Fruit fly (Drosophila melanogaster): Measurements from ENCODE around the gene mTor.

Gene mTor

DNA sequence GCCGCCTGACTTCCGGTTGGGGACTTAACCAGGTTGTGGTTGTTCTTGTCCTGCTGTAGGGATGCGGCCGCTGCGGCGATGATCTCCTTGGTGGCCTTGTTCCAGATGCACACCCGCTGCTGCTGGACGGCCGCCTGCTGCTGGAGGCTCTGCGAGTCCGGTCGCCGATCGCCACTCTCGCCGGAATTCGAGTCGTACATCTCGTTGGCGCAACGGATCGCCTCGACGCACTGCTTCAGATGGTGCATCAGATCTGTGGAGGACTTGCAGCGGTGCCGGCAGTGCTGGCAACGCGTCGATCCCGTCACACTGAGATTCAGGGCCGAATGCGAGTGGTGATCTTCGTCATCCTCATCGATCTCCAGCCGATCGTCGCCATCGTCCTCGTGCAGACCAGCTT lies 24.6 kb downstream of the mTor start:
- no peak for TF ChIP-seq CG4318 (GFP tag; optimal IDR thresholded peaks at IDR 0.05)
- TF ChIP-seq Sox15 (GFP tag; optimal IDR thresholded peaks at IDR 0.05): no peak
- no peak for TF ChIP-seq CG8632 (GFP tag; optimal IDR thresholded peaks at IDR 0.05)
- TF ChIP-seq Sox14 (GFP tag; optimal IDR thresholded peaks at IDR 0.05): no peak
- no peak for TF ChIP-seq lz (GFP tag; optimal IDR thresholded peaks at IDR 0.05)
- no peak for TF ChIP-seq CG1621 (tag; optimal IDR thresholded peaks at IDR 0.05)
- TF ChIP-seq CG3919 (GFP tag; optimal IDR thresholded peaks at IDR 0.05): no peak
- TF ChIP-seq OdsH (GFP tag; optimal IDR thresholded peaks at IDR 0.05): no peak
- no peak for TF ChIP-seq fd59A (GFP tag; optimal IDR thresholded peaks at IDR 0.05)
- TF ChIP-seq Smox (GFP tag; optimal IDR thresholded peaks at IDR 0.05): no peak
- no peak for TF ChIP-seq Hr39 (GFP tag; optimal IDR thresholded peaks at IDR 0.05)
- no peak for TF ChIP-seq dsx (GFP tag; optimal IDR thresholded peaks at IDR 0.05; ENCODE audit: poor library complexity, severe bottlenecking)
- TF ChIP-seq CG6854 (GFP tag; optimal IDR thresholded peaks at IDR 0.05): no peak
- TF ChIP-seq Hr38 (GFP tag; optimal IDR thresholded peaks at IDR 0.05): no peak
- no peak for TF ChIP-seq Ets96B (tag; optimal IDR thresholded peaks at IDR 0.05)
- no peak for TF ChIP-seq Hr4 (GFP tag; optimal IDR thresholded peaks at IDR 0.05)

DNA sequence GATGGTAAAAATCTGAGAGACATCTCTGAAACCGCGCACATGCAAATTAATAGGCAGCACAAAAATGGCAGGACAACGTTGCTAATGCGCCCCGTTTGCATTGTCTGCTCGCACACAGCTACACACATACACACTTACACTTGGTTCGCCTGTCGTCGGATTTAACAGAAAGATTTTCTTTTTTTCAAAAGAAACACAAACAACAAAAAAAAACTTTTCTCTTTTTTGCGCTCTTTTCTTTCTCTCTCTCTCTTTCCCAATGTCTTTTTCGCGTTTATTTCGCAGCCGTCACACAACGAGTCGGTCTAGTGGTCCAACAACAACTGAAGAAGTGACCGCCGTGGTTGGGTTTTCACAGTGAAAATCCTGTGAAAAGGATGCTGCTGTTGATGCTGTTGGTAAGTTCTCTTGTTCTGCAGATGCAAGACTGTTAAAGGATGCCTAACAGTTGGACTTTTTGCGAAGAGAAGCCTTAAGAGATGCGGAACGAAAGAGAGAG lies 31.5 kb downstream of the mTor start:
- TF ChIP-seq Ets96B (tag; optimal IDR thresholded peaks at IDR 0.05) (peak; percentile 20), CG6792 (GFP tag; optimal IDR thresholded peaks at IDR 0.05) (no peak), CG9139 (GFP tag; optimal IDR thresholded peaks at IDR 0.05) (peak; percentile 29), CG7368 (GFP tag; optimal IDR thresholded peaks at IDR 0.05) (no peak), eg (GFP tag; IDR thresholded peaks at IDR 0.05) (peak; percentile 44; the same call in 2 of the 3 replicates), CG8119 (GFP tag; IDR thresholded peaks at IDR 0.05) (0 out of 3 replicates have a peak, but pooled peaks have one; percentile 16), ss (GFP tag; optimal IDR thresholded peaks at IDR 0.05) (peak in 1 of 2 experiments; percentile 54)

DNA sequence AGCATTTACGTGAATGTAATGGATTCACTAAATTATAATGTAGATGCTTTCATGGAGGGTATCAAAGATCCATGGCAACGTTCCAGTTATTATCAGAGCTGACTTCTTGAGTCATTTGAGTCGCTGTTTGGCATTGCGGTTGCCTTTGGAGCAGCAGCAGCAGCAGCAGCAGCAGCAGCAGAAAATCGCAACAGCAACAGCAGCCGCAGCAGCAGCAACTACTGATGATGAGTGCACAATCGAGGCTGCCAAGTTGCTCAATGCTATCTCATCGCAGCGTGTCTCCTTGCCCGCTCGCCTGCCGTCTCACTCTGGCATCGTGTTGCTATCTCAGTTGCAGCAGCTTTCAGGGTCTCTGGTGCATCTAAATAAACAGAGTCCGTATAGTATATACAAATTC lies 38.1 kb downstream of the mTor start:
- no peak for TF ChIP-seq CG32006 (GFP tag; optimal IDR thresholded peaks at IDR 0.05)
- TF ChIP-seq cyc (GFP tag; optimal IDR thresholded peaks at IDR 0.05): no peak
- peak; percentile 61 for TF ChIP-seq Eip78C (GFP tag)
- TF ChIP-seq svp (GFP tag): no peak

DNA sequence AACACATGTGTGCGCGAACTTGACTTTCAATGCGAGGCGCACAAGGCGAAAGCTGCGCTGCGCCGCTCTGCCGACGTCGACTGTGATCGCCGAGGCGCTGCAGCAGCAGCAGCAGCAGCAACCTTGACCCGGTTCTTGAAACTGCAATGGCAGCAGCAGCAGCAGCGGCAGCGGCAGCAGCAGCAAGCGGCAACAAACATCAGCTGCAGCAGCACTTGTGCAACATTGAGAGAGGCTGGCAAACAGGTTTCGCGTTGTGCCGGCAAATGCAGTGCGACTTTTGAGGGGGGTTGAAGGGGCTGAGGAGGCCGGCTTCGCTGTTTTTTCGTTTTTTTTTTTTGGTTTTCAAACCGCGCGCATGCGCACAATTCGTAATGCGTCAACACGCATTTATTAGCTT lies 39.9 kb downstream of the mTor start:
- TF ChIP-seq Sox15 (GFP tag; optimal IDR thresholded peaks at IDR 0.05): no peak
- peak; percentile 2 for TF ChIP-seq CG32006 (GFP tag; optimal IDR thresholded peaks at IDR 0.05)
- peak in 1 of 2 experiments; percentile 36 for TF ChIP-seq ss (GFP tag; optimal IDR thresholded peaks at IDR 0.05)
- 0 out of 3 replicates have a peak, but pooled peaks have one; percentile 20 for TF ChIP-seq eg (GFP tag; IDR thresholded peaks at IDR 0.05)
- TF ChIP-seq CG11294 (GFP tag; IDR thresholded peaks at IDR 0.05): 0 out of 2 replicates have a peak, but pooled peaks have one; percentile 15
- TF ChIP-seq Blimp-1 (GFP tag; optimal IDR thresholded peaks at IDR 0.05): peak; percentile 34
- peak; percentile 55; the same call in 2 of the 3 replicates for TF ChIP-seq CG6163 (GFP tag; IDR thresholded peaks at IDR 0.05)
- no peak for TF ChIP-seq Eip93F (GFP tag; optimal IDR thresholded peaks at IDR 0.05)
- TF ChIP-seq Eip75B (GFP tag; optimal IDR thresholded peaks at IDR 0.05): peak; percentile 84
- no peak for TF ChIP-seq Met (GFP tag; optimal IDR thresholded peaks at IDR 0.05)
- TF ChIP-seq Eip78C (GFP tag): peak; percentile 63
- TF ChIP-seq CG1621 (tag; optimal IDR thresholded peaks at IDR 0.05): no peak
- TF ChIP-seq dsx (GFP tag; optimal IDR thresholded peaks at IDR 0.05; ENCODE audit: poor library complexity, severe bottlenecking): peak; percentile 69
- no peak for TF ChIP-seq salr (GFP tag; optimal IDR thresholded peaks at IDR 0.05)

DNA sequence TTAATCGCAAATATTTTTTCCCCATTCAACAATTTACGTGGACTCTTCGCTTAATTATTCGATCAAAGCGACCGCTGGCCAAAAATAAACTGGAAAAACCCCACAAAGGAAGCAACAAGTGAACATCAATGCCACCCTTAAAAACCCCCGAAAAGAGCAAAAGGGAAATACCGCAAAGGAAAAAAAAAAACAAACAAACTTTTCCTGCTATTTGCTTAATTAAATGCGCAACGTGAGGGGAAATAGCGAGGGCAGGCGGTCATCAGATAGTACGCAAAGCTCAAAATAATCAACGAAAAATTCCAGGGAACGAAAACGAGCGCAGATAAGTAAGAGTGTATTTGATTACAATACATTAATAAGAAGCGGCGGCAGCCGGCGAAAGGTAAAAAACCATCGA lies 41.6 kb downstream of the mTor start:
- TF ChIP-seq fd59A (GFP tag; optimal IDR thresholded peaks at IDR 0.05) (no peak), svp (GFP tag) (peak; percentile 98)
